Fruit fly (Drosophila melanogaster): ENCODE data around the gene spri.

DNA sequence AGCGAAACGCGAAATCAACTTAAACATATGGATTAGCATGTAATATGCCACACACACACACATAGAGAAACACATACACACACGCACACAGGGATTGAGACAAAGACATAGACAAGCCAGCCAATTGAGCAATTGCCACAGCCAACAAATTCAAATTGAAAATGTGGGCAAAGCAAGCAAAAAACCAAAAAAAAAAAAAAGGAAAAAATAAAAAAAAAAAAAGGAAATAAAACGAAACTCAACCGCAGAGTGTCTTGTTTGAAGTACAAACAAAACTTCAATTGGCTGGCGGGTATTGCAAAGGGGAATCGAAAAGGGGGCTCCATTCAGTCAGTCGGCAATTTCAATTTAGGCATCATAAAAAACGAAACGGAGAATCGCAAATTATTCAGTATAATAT lies 7.4 kb downstream of the spri start:
- TF ChIP-seq CG31441 (GFP tag; IDR thresholded peaks at IDR 0.05) (no peak), peb (GFP tag; IDR thresholded peaks at IDR 0.05) (no peak), pan (optimal IDR thresholded peaks at IDR 0.05) (no peak), pan (GFP tag; optimal IDR thresholded peaks at IDR 0.05 in 1 of 2, IDR thresholded peaks at IDR 0.05 in 1 of 2) (no peak)

Data from whole organism, embryonic.